Fruit fly (Drosophila melanogaster) Kc167 (cell line): ENCODE results near the gene HIP-R.

Experiments
- h ChIP-seq: fragments of >200 bp; optimal IDR thresholded peaks from 3 replicates; lab custom pipeline; 2018; ENCODE audit warnings: missing external identifiers
- insv ChIP-seq: fragments of >200 bp; optimal IDR thresholded peaks from 3 replicates; lab custom pipeline; 2018; ENCODE audit warnings: missing external identifiers
- psq ChIP-seq: fragments of >200 bp; optimal IDR thresholded peaks from 2 replicates; lab custom pipeline; 2017; ENCODE audit warnings: missing external identifiers

- TF ChIP-seq insv (lab: Kevin White, UChicago) = no peak
- no peak for TF ChIP-seq h (lab: Kevin White, UChicago)
- TF ChIP-seq psq (lab: Kevin White, UChicago) = no peak
These were observed 45.8 kb upstream of the HIP-R start for dm6 chrX:3743891-3744491.
